Worm (Caenorhabditis elegans): ENCODE measurements around the gene T26A8.4.

Gene T26A8.4

ce11 chrIV:8478516-8478915, 45.8 kb upstream of the T26A8.4 start (continued):
- TF ChIP-seq cebp-1 (GFP tag; IDR thresholded peaks at IDR 0.05) (no peak), cebp-1 (tag; optimal IDR thresholded peaks at IDR 0.05) (peak; percentile 0), lin-54 (GFP tag; optimal IDR thresholded peaks at IDR 0.05) (no peak), F49E8.2 (tag; optimal IDR thresholded peaks at IDR 0.05; ENCODE audit: insufficient read depth) (no peak), atf-7 (tag; optimal IDR thresholded peaks at IDR 0.05) (peak; percentile 20)

- TF ChIP-seq rcor-1 (GFP tag; IDR thresholded peaks at IDR 0.05) (no peak), lir-1 (GFP tag; conservative IDR thresholded peaks at IDR 0.05) (no peak), dpff-1 (tag; optimal IDR thresholded peaks at IDR 0.05) (no peak), ceh-27 (GFP tag; optimal IDR thresholded peaks at IDR 0.05) (no peak), F33H1.4 (GFP tag; IDR thresholded peaks at IDR 0.05) (no peak), ekl-4 (GFP tag; IDR thresholded peaks at IDR 0.05) (no peak), lag-1 (GFP tag; IDR thresholded peaks at IDR 0.05) (no peak), hlh-12 (tag; optimal IDR thresholded peaks at IDR 0.05) (no peak), K12H6.12 (tag; optimal IDR thresholded peaks at IDR 0.05) (no peak), egl-44 (GFP tag; IDR thresholded peaks at IDR 0.05) (no peak), tbx-9 (tag; optimal IDR thresholded peaks at IDR 0.05; ENCODE audit: borderline replicate concordance) (no peak), ztf-25 (GFP tag; IDR thresholded peaks at IDR 0.05) (no peak), B0035.1 (tag; optimal IDR thresholded peaks at IDR 0.05) (no peak)
These were observed 44.2 kb upstream of the T26A8.4 start, which contains the start of gene spp-10 for ce11 chrIV:8476880-8477279. Gene spp-10, plus strand, starts transcription at chrIV:8477180.

- TF ChIP-seq F33H1.4 (GFP tag; IDR thresholded peaks at IDR 0.05), result no peak
- TF ChIP-seq Y53G8AR.9 (GFP tag; conservative IDR thresholded peaks at IDR 0.05), result no peak
- TF ChIP-seq ztf-26 (tag; optimal IDR thresholded peaks at IDR 0.05), result no peak
- TF ChIP-seq mcd-1 (GFP tag; IDR thresholded peaks at IDR 0.05), result no peak
- no peak for TF ChIP-seq Y56A3A.18 (GFP tag; IDR thresholded peaks at IDR 0.05)
- no peak for TF ChIP-seq snpc-1.3 (tag; optimal IDR thresholded peaks at IDR 0.05; ENCODE audit: insufficient read depth)
- no peak for TF ChIP-seq B0261.1 (tag; optimal IDR thresholded peaks at IDR 0.05)
- no peak for TF ChIP-seq F23B12.7 (tag; optimal IDR thresholded peaks at IDR 0.05; ENCODE audit: insufficient read depth)
- TF ChIP-seq hsf-1 (GFP tag; IDR thresholded peaks at IDR 0.05), result no peak
- no peak for TF ChIP-seq sea-2 (GFP tag; IDR thresholded peaks at IDR 0.05)
- TF ChIP-seq xnd-1 (tag; optimal IDR thresholded peaks at IDR 0.05), result no peak
- TF ChIP-seq C06A6.2 (GFP tag; conservative IDR thresholded peaks at IDR 0.05), result no peak
These were observed 43.5 kb upstream of the T26A8.4 start for ce11 chrIV:8476166-8476565.

DNA sequence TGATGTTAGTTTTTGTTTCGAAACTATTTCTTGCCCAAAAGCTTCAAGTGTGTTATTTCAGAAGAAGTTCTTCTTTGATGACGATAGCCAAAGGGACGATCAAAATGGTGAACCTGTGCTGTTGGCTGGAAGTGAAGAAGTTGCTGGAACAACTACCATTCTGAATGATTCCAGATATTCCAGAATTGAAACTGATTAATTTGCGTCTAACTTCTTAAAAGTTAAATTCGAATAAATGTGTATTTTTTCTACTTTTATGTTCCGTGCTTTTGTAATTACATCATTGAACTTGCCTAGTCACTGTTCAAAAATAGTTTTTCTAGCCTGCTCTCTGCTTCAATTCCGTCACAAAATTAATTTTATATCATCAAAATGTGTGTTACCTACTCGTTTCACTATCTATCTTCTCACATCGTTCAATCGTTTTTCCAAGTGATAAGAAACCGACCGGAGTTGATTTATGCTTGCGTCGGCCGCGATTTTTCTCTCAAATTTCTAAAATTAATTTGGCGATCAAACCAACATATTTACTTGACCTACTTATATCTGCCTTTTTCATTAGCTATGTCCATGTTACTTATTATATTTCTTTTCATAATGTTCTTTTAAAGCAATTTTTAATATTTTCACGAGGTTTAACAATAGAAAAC, 42.5 kb upstream of the T26A8.4 start:
- TF ChIP-seq hlh-12 (tag; optimal IDR thresholded peaks at IDR 0.05), result no peak
- TF ChIP-seq pbrm-1 (GFP tag; IDR thresholded peaks at IDR 0.05), result no peak
- no peak for TF ChIP-seq ceh-58 (GFP tag; IDR thresholded peaks at IDR 0.05)
- peak; percentile 86 for TF ChIP-seq nhr-80 (tag; optimal IDR thresholded peaks at IDR 0.05)
- TF ChIP-seq hrde-1 (tag; optimal IDR thresholded peaks at IDR 0.05; ENCODE audit: borderline replicate concordance), result no peak
- TF ChIP-seq hmg-1.2 (GFP tag; IDR thresholded peaks at IDR 0.05), result no peak
